Worm (Caenorhabditis elegans): ENCODE results near the gene C03B1.10.

- no peak for TF ChIP-seq nhr-76 (tag; optimal IDR thresholded peaks at IDR 0.05)
- TF ChIP-seq sptf-1 (tag; optimal IDR thresholded peaks at IDR 0.05) = no peak
- no peak for TF ChIP-seq mep-1 (tag; optimal IDR thresholded peaks at IDR 0.05)
- no peak for TF ChIP-seq snpc-4 (tag; optimal IDR thresholded peaks at IDR 0.05)
- TF ChIP-seq elt-1 (tag; optimal IDR thresholded peaks at IDR 0.05; ENCODE audit: borderline replicate concordance, insufficient read depth) = no peak
- TF ChIP-seq flh-1 (GFP tag; optimal IDR thresholded peaks at IDR 0.05) = no peak
- TF ChIP-seq lin-13 (tag; optimal IDR thresholded peaks at IDR 0.05) = no peak
- TF ChIP-seq unc-62 (GFP tag; optimal IDR thresholded peaks at IDR 0.05) = no peak
- no peak for TF ChIP-seq lin-32 (GFP tag; optimal IDR thresholded peaks at IDR 0.05)
- TF ChIP-seq nhr-237 (tag; optimal IDR thresholded peaks at IDR 0.05) = no peak
- TF ChIP-seq unc-39 (tag; optimal IDR thresholded peaks at IDR 0.05) = no peak
- TF ChIP-seq nhr-2 (tag; optimal IDR thresholded peaks at IDR 0.05) = no peak
These were observed 26.3 kb downstream of the C03B1.10 start, which contains the start of gene col-170 for ce11 chrX:6331409-6331808.
